Fruit fly (Drosophila melanogaster) whole organism, embryonic: ENCODE data around the gene Fancl.
A peak's percentile ranks its signal among the peaks of the same experiment; 100 is the strongest.

Source experiments
- CG10321 ChIP-seq: fragments of 200-800 bp; sonication (Bioruptor generic); IDR thresholded peaks from 2 replicates; pipeline ENCODE4 v1.3.6; 2022; ENCODE audit warnings: missing biosample characterization, missing genetic modification characterization
- CG10462 ChIP-seq: fragments of 200-800 bp; sonication (Bioruptor generic); optimal IDR thresholded peaks from 2 replicates; lab custom pipeline; 2016; ENCODE audit warnings: missing biosample characterization, missing genetic modification characterization
- CG12104 ChIP-seq: fragments of 200-800 bp; sonication (Bioruptor generic); optimal IDR thresholded peaks from 3 replicates; lab custom pipeline; 2016; ENCODE audit warnings: missing biosample characterization, missing genetic modification characterization
- CG12299 ChIP-seq: fragments of 200-800 bp; sonication (Bioruptor generic); optimal IDR thresholded peaks from 2 replicates; lab custom pipeline; 2018; ENCODE audit warnings: missing biosample characterization, mild to moderate bottlenecking, missing genetic modification characterization
- CG13123 ChIP-seq: fragments of 200-800 bp; sonication (Bioruptor generic); optimal IDR thresholded peaks from 2 replicates; lab custom pipeline; 2016; ENCODE audit warnings: missing biosample characterization, missing genetic modification characterization
- CG15696 ChIP-seq: fragments of 200-800 bp; sonication (Bioruptor generic); optimal IDR thresholded peaks from 2 replicates; lab custom pipeline; 2019; ENCODE audit warnings: missing biosample characterization, mild to moderate bottlenecking, missing genetic modification characterization, moderate library complexity
- CG1647 ChIP-seq: fragments of 200-800 bp; sonication (Bioruptor generic); optimal IDR thresholded peaks from 3 replicates; lab custom pipeline; 2016; ENCODE audit warnings: missing biosample characterization, missing genetic modification characterization
- CG16813 ChIP-seq: fragments of 200-800 bp; sonication (Bioruptor generic); IDR thresholded peaks from 3 replicates; pipeline ENCODE4 v1.3.6; 2022; ENCODE audit warnings: missing biosample characterization, missing genetic modification characterization; ENCODE audit not compliant: partially characterized antibody
- CG17186 ChIP-seq: fragments of 200-800 bp; sonication (Bioruptor generic); optimal IDR thresholded peaks from 3 replicates; lab custom pipeline; 2017; ENCODE audit warnings: missing biosample characterization, missing genetic modification reagents, missing genetic modification characterization
- CG17361 ChIP-seq: fragments of 200-800 bp; sonication (Bioruptor generic); IDR thresholded peaks from 3 replicates; pipeline ENCODE4 v1.3.6; 2022; ENCODE audit warnings: missing biosample characterization, missing genetic modification characterization
- CG17385 ChIP-seq: fragments of 200-800 bp; sonication (Bioruptor generic); optimal IDR thresholded peaks from 3 replicates; lab custom pipeline; 2018; ENCODE audit warnings: missing biosample characterization, mild to moderate bottlenecking, missing genetic modification characterization
- CG1832 ChIP-seq: fragments of 200-800 bp; sonication (Bioruptor generic); optimal IDR thresholded peaks from 2 replicates; lab custom pipeline; 2017; ENCODE audit warnings: missing biosample characterization, mild to moderate bottlenecking, missing genetic modification characterization, inconsistent platforms
- CG18476 ChIP-seq: fragments of 200-800 bp; sonication (Bioruptor generic); optimal IDR thresholded peaks from 2 replicates; lab custom pipeline; 2016; ENCODE audit warnings: missing biosample characterization, mild to moderate bottlenecking, missing genetic modification characterization
- CG30431 ChIP-seq: fragments of 200-800 bp; sonication (Bioruptor generic); optimal IDR thresholded peaks from 2 replicates; lab custom pipeline; 2017; ENCODE audit warnings: missing biosample characterization, missing genetic modification characterization
- CG31224 ChIP-seq: fragments of 200-800 bp; sonication (Bioruptor generic); IDR thresholded peaks from 2 replicates; pipeline ENCODE4 v1.3.6; 2022; ENCODE audit warnings: missing biosample characterization, missing genetic modification characterization
- CG34422 ChIP-seq: fragments of 200-800 bp; sonication (Bioruptor generic); IDR thresholded peaks from 3 replicates; pipeline ENCODE4 v1.3.6; 2022; ENCODE audit warnings: missing biosample characterization, missing genetic modification characterization
- CG3726 ChIP-seq: fragments of 200-800 bp; sonication (Bioruptor generic); IDR thresholded peaks from 3 replicates; pipeline ENCODE4, ENCODE4 v1.3.6; 2022; ENCODE audit warnings: missing biosample characterization, missing genetic modification characterization
- CG4328 ChIP-seq: fragments of 200-800 bp; sonication (Bioruptor generic); optimal IDR thresholded peaks from 3 replicates; lab custom pipeline; 2017; ENCODE audit warnings: missing biosample characterization, missing genetic modification reagents, missing genetic modification characterization
- CG4404 ChIP-seq: fragments of 200-800 bp; sonication (Bioruptor generic); IDR thresholded peaks from 2 replicates; pipeline ENCODE4 v1.3.6; 2022; ENCODE audit warnings: missing biosample characterization, missing genetic modification characterization
- CG5953 ChIP-seq: fragments of 200-800 bp; sonication (Bioruptor generic); IDR thresholded peaks from 2 replicates; pipeline ENCODE4 v1.3.6; 2022; ENCODE audit warnings: missing biosample characterization, missing genetic modification characterization
- CG6683 ChIP-seq: fragments of 200-800 bp; sonication (Bioruptor generic); optimal IDR thresholded peaks from 2 replicates; lab custom pipeline; 2017; ENCODE audit warnings: missing biosample characterization, mild to moderate bottlenecking, missing genetic modification characterization, missing genetic modification reagents
- CG6765 ChIP-seq: fragments of 200-800 bp; sonication (Bioruptor generic); optimal IDR thresholded peaks from 3 replicates; lab custom pipeline; 2017; ENCODE audit warnings: missing biosample characterization, mild to moderate bottlenecking, missing genetic modification characterization
- CG7556 ChIP-seq: fragments of 200-800 bp; sonication (Bioruptor generic); optimal IDR thresholded peaks from 2 replicates; lab custom pipeline; 2017; ENCODE audit warnings: missing biosample characterization, mild to moderate bottlenecking, missing genetic modification characterization
- CG8765 ChIP-seq: fragments of 200-800 bp; sonication (Bioruptor generic); IDR thresholded peaks from 2 replicates; pipeline ENCODE4 v1.3.6; 2022; ENCODE audit warnings: missing biosample characterization, missing genetic modification characterization
- CG8944 ChIP-seq: fragments of 200-800 bp; sonication (Bioruptor generic); optimal IDR thresholded peaks from 3 replicates; lab custom pipeline; 2016; ENCODE audit warnings: missing biosample characterization, missing genetic modification characterization
- CG9797 ChIP-seq: fragments of 200-800 bp; sonication (Bioruptor generic); optimal IDR thresholded peaks from 3 replicates; lab custom pipeline; 2018; ENCODE audit warnings: missing biosample characterization, mild to moderate bottlenecking, missing genetic modification characterization
- Fer1 ChIP-seq: fragments of 200-800 bp; sonication (Bioruptor generic); optimal IDR thresholded peaks from 2 replicates; lab custom pipeline; 2017; ENCODE audit warnings: missing biosample characterization, mild to moderate bottlenecking, missing genetic modification characterization
- H15 ChIP-seq: fragments of 200-800 bp; sonication (Bioruptor generic); IDR thresholded peaks from 3 replicates; pipeline ENCODE4 v1.3.6; 2022; ENCODE audit warnings: missing biosample characterization, missing genetic modification characterization
- Hr51 ChIP-seq, 2 experiments: fragments of 200-800 bp; sonication (Bioruptor generic); optimal IDR thresholded peaks; 2 replicates in 1 of 2; 3 replicates in 1 of 2; lab custom pipeline; 2016 to 2018; ENCODE audit warnings: missing biosample characterization in 2 of 2, missing genetic modification characterization in 2 of 2, mild to moderate bottlenecking in 1 of 2, moderate library complexity in 1 of 2
- Meics ChIP-seq: fragments of 200-800 bp; sonication (Bioruptor generic); optimal IDR thresholded peaks from 2 replicates; lab custom pipeline; 2017; ENCODE audit warnings: missing biosample characterization, mild to moderate bottlenecking, missing genetic modification characterization
- Nf-YA ChIP-seq: fragments of 200-800 bp; sonication (Bioruptor generic); IDR thresholded peaks from 2 replicates; pipeline ENCODE4 v1.3.6; 2022; ENCODE audit warnings: missing biosample characterization, missing genetic modification characterization
- Ravus ChIP-seq: fragments of 200-800 bp; sonication (Bioruptor generic); IDR thresholded peaks from 2 replicates; pipeline ENCODE4 v1.3.6; 2022; ENCODE audit warnings: missing biosample characterization, missing genetic modification characterization
- bowl ChIP-seq: fragments of 200-800 bp; sonication (Bioruptor generic); IDR thresholded peaks from 2 replicates; pipeline ENCODE4 v1.3.6; 2022; ENCODE audit warnings: missing biosample characterization, missing genetic modification characterization
- btn ChIP-seq: fragments of 200-800 bp; sonication (Bioruptor generic); optimal IDR thresholded peaks from 2 replicates; lab custom pipeline; 2016; ENCODE audit warnings: missing biosample characterization, missing genetic modification characterization
- crp ChIP-seq, 2 experiments: fragments of 200-800 bp; sonication (Bioruptor generic); optimal IDR thresholded peaks; 2 replicates in 1 of 2; 3 replicates in 1 of 2; lab custom pipeline; 2017; ENCODE audit warnings: missing biosample characterization in 2 of 2, missing genetic modification characterization in 2 of 2, mild to moderate bottlenecking in 1 of 2, moderate library complexity in 1 of 2
- en ChIP-seq: fragments of 200-800 bp; sonication (Bioruptor generic); optimal IDR thresholded peaks from 2 replicates; lab custom pipeline; 2016; ENCODE audit warnings: missing biosample characterization, missing genetic modification characterization
- fd96Cb ChIP-seq: fragments of 200-800 bp; sonication (Bioruptor generic); optimal IDR thresholded peaks from 2 replicates; lab custom pipeline; 2018; ENCODE audit warnings: missing biosample characterization, mild to moderate bottlenecking, missing genetic modification characterization, moderate library complexity
- h ChIP-seq: fragments of >200 bp; optimal IDR thresholded peaks from 2 replicates; lab custom pipeline; 2017
- klu ChIP-seq: fragments of 200-800 bp; sonication (Bioruptor generic); IDR thresholded peaks from 2 replicates; pipeline ENCODE4 v1.3.6; 2022; ENCODE audit warnings: missing biosample characterization, missing genetic modification characterization
- pb ChIP-seq: fragments of 200-800 bp; sonication (Bioruptor generic); optimal IDR thresholded peaks from 3 replicates; lab custom pipeline; 2016; ENCODE audit warnings: missing biosample characterization, missing genetic modification characterization
- pho ChIP-seq: fragments of 200-800 bp; sonication (Bioruptor generic); optimal IDR thresholded peaks from 2 replicates; lab custom pipeline; 2016; ENCODE audit warnings: missing biosample characterization, missing genetic modification characterization
- phol ChIP-seq: fragments of 200-800 bp; sonication (Bioruptor generic); optimal IDR thresholded peaks from 3 replicates; lab custom pipeline; 2018; ENCODE audit warnings: missing biosample characterization, mild to moderate bottlenecking, missing genetic modification characterization, moderate library complexity
- pnt ChIP-seq: fragments of 200-800 bp; sonication (Bioruptor generic); optimal IDR thresholded peaks from 3 replicates; lab custom pipeline; 2016; ENCODE audit warnings: missing biosample characterization, missing genetic modification characterization
- ro ChIP-seq: fragments of 200-800 bp; sonication (Bioruptor generic); IDR thresholded peaks from 2 replicates; pipeline ENCODE4 v1.3.6; 2022; ENCODE audit warnings: missing biosample characterization, missing genetic modification characterization
- sd ChIP-seq: fragments of 200-800 bp; sonication (Bioruptor generic); optimal IDR thresholded peaks from 3 replicates; lab custom pipeline; 2018; ENCODE audit warnings: missing biosample characterization, mild to moderate bottlenecking, missing genetic modification characterization, moderate library complexity
- sima ChIP-seq: fragments of 200-800 bp; sonication (Bioruptor generic); optimal IDR thresholded peaks from 2 replicates; lab custom pipeline; 2016; ENCODE audit warnings: missing biosample characterization, missing genetic modification characterization
- slou ChIP-seq: fragments of 200-800 bp; sonication (Bioruptor generic); optimal IDR thresholded peaks from 3 replicates; lab custom pipeline; 2016; ENCODE audit warnings: missing biosample characterization, missing genetic modification characterization
- sqz ChIP-seq: fragments of 200-800 bp; sonication (Bioruptor generic); optimal IDR thresholded peaks from 3 replicates; lab custom pipeline; 2018; ENCODE audit warnings: missing biosample characterization, mild to moderate bottlenecking, missing genetic modification characterization
- wor ChIP-seq: fragments of 200-800 bp; sonication (Bioruptor generic); IDR thresholded peaks from 2 replicates; pipeline ENCODE4 v1.3.6; 2022; ENCODE audit warnings: missing biosample characterization, missing genetic modification characterization
- zfh1 ChIP-seq: fragments of 200-800 bp; sonication (Bioruptor generic); IDR thresholded peaks from 3 replicates; pipeline ENCODE4 v1.3.6; 2022; ENCODE audit warnings: missing biosample characterization, missing genetic modification characterization

Fancl gene

dm6 chr3R:10097531-10098295 is 45.0 kb upstream of the Fancl start (continued):
- peak; percentile 49; the same call in 1 of the 3 replicates for TF ChIP-seq CG34422 (GFP tag; lab: Robert Waterston, UW)
- no peak for TF ChIP-seq CG3726
- peak; percentile 54 for TF ChIP-seq CG6683 (GFP tag; lab: Kevin White, UChicago)
- TF ChIP-seq pnt (GFP tag; lab: Kevin White, UChicago), result peak; percentile 62
- 0 out of 3 replicates have a peak, but pooled peaks have one; percentile 40 for TF ChIP-seq H15 (GFP tag; lab: Robert Waterston, UW)
- TF ChIP-seq Meics, result peak; percentile 74
- peak; percentile 96 for TF ChIP-seq sd (tag; lab: Kevin White, UChicago)
- TF ChIP-seq Ravus (GFP tag; lab: Robert Waterston, UW), result no peak
- peak; percentile 31 for TF ChIP-seq pb (GFP tag; lab: Kevin White, UChicago)
- TF ChIP-seq en (GFP tag; lab: Kevin White, UChicago), result peak; percentile 43
- TF ChIP-seq CG9797 (GFP tag; lab: Kevin White, UChicago), result no peak
- TF ChIP-seq zfh1 (GFP tag; lab: Robert Waterston, UW), result peak; percentile 53; the same call in 2 of the 3 replicates
- peak; percentile 62 for TF ChIP-seq phol
- peak in 1 of 2 experiments; percentile 7 for TF ChIP-seq crp (GFP tag; optimal IDR thresholded peaks at IDR 0.05; lab: Kevin White, UChicago)
- TF ChIP-seq CG1647 (GFP tag; lab: Kevin White, UChicago), result peak; percentile 11
- TF ChIP-seq CG8765, result peak; percentile 54; the same call in 1 of the 2 replicates
- TF ChIP-seq sqz (GFP tag; lab: Kevin White, UChicago), result peak; percentile 45
- peak; percentile 76 for TF ChIP-seq Fer1 (GFP tag; lab: Kevin White, UChicago)
- TF ChIP-seq CG8944 (GFP tag; lab: Kevin White, UChicago), result peak; percentile 16
- TF ChIP-seq CG5953 (GFP tag; lab: Robert Waterston, UW), result no peak
- TF ChIP-seq h (lab: Kevin White, UChicago), result no peak
- TF ChIP-seq CG30431 (GFP tag; lab: Kevin White, UChicago), result peak; percentile 45
- no peak for TF ChIP-seq CG10321 (GFP tag; lab: Robert Waterston, UW)
- peak; percentile 32 for TF ChIP-seq CG12299 (tag; lab: Kevin White, UChicago)
- no peak for TF ChIP-seq sima (GFP tag; lab: Kevin White, UChicago)
- no peak for TF ChIP-seq slou (GFP tag; lab: Kevin White, UChicago)
- TF ChIP-seq CG7556 (GFP tag; lab: Kevin White, UChicago), result peak; percentile 75
- TF ChIP-seq CG18476 (GFP tag; lab: Kevin White, UChicago), result no peak
- no peak for TF ChIP-seq CG17186 (GFP tag; lab: Kevin White, UChicago)
- TF ChIP-seq CG6765 (GFP tag; lab: Kevin White, UChicago), result peak; percentile 66
- TF ChIP-seq CG4328 (GFP tag; lab: Kevin White, UChicago), result peak; percentile 57
- TF ChIP-seq CG12104 (GFP tag; lab: Kevin White, UChicago), result no peak
- no peak for TF ChIP-seq CG16813 (GFP tag; lab: Robert Waterston, UW)
- TF ChIP-seq CG17385, result peak; percentile 69
- no peak for TF ChIP-seq wor
- peak; percentile 60; the same call in 2 of the 3 replicates for TF ChIP-seq CG17361 (GFP tag; lab: Robert Waterston, UW)
- TF ChIP-seq CG4404, result no peak
- TF ChIP-seq Nf-YA, result no peak
- peak; percentile 50 for TF ChIP-seq pho (GFP tag; lab: Kevin White, UChicago)
- TF ChIP-seq CG15696 (tag; lab: Kevin White, UChicago), result peak; percentile 9
- TF ChIP-seq fd96Cb (tag; lab: Kevin White, UChicago), result peak; percentile 58
- no peak for TF ChIP-seq CG13123 (GFP tag; lab: Kevin White, UChicago)
- TF ChIP-seq Hr51 (GFP tag; optimal IDR thresholded peaks at IDR 0.05; lab: Kevin White, UChicago), result peak; percentile 66 to 76
- TF ChIP-seq klu (GFP tag; lab: Robert Waterston, UW), result peak; percentile 64; the same call in 1 of the 2 replicates
- TF ChIP-seq CG1832 (GFP tag; lab: Kevin White, UChicago), result no peak
- no peak for TF ChIP-seq ro
- TF ChIP-seq CG10462 (GFP tag; lab: Kevin White, UChicago), result peak; percentile 13
- no peak for TF ChIP-seq btn
- peak; percentile 45; the same call in 1 of the 2 replicates for TF ChIP-seq CG31224
- 0 out of 2 replicates have a peak, but pooled peaks have one; percentile 13 for TF ChIP-seq bowl
